Fruit fly (Drosophila melanogaster) whole organism, wandering third instar larva: ENCODE results near the gene CG6441.
A peak's percentile ranks its signal among the peaks of the same experiment; 100 is the strongest.

Experiments
- Abd-B ChIP-seq: fragments of >200 bp; optimal IDR thresholded peaks from 2 replicates; lab custom pipeline; 2017; ENCODE audit warnings: missing biosample characterization, missing genetic modification characterization
- CG9705 ChIP-seq: fragments of 200-800 bp; sonication (Bioruptor generic); optimal IDR thresholded peaks from 2 replicates; lab custom pipeline; 2018; ENCODE audit warnings: missing biosample characterization, mild to moderate bottlenecking, missing genetic modification characterization
- CrebA ChIP-seq: fragments of 200-800 bp; sonication (Bioruptor generic); optimal IDR thresholded peaks from 2 replicates; lab custom pipeline; 2016; ENCODE audit warnings: missing biosample characterization, mild to moderate bottlenecking, missing genetic modification characterization, borderline replicate concordance
- Dfd ChIP-seq: fragments of >200 bp; optimal IDR thresholded peaks from 2 replicates; lab custom pipeline; 2017; ENCODE audit warnings: missing biosample characterization, missing genetic modification characterization
- Dif ChIP-seq: fragments of 200-275, 200-300 bp; sonication (Bioruptor generic); optimal IDR thresholded peaks from 2 replicates; lab custom pipeline; 2018; ENCODE audit warnings: missing biosample characterization, missing genetic modification characterization; ENCODE audit not compliant: partially characterized antibody
- HLH106 ChIP-seq: fragments of 200-800 bp; optimal IDR thresholded peaks from 3 replicates; lab custom pipeline; 2019; ENCODE audit warnings: missing biosample characterization, mild to moderate bottlenecking, missing genetic modification characterization, moderate library complexity
- Hnf4 ChIP-seq: fragments of 200-800 bp; sonication (Bioruptor generic); optimal IDR thresholded peaks from 2 replicates; lab custom pipeline; 2016; ENCODE audit warnings: missing biosample characterization, mild to moderate bottlenecking, missing genetic modification characterization
- Hr78 ChIP-seq: fragments of >200 bp; optimal IDR thresholded peaks from 2 replicates; lab custom pipeline; 2017; ENCODE audit warnings: missing biosample characterization, missing genetic modification characterization
- Jra ChIP-seq: sonication (Bioruptor generic); optimal IDR thresholded peaks from 2 replicates; lab custom pipeline; 2016; ENCODE audit warnings: missing biosample characterization, missing genetic modification characterization
- Mio ChIP-seq: sonication (Bioruptor generic); optimal IDR thresholded peaks from 2 replicates; lab custom pipeline; 2016; ENCODE audit warnings: missing biosample characterization, missing genetic modification characterization
- Myc ChIP-seq: fragments of >200 bp; optimal IDR thresholded peaks from 2 replicates; lab custom pipeline; 2017
- N ChIP-seq: fragments of >200 bp; optimal IDR thresholded peaks from 2 replicates; lab custom pipeline; 2018; ENCODE audit warnings: missing biosample characterization, missing external identifiers, missing genetic modification characterization
- Rel ChIP-seq, 2 experiments: fragments of 200-800 bp; sonication (Bioruptor generic) in 1 of 2; optimal IDR thresholded peaks; 2 replicates in 1 of 2; 3 replicates in 1 of 2; lab custom pipeline; 2016 to 2019; ENCODE audit warnings: mild to moderate bottlenecking in 2 of 2, missing biosample characterization in 2 of 2, missing genetic modification characterization in 2 of 2, moderate library complexity in 1 of 2
- Sp1 ChIP-seq: fragments of 200-800 bp; sonication (Bioruptor generic); optimal IDR thresholded peaks from 3 replicates; lab custom pipeline; 2019; ENCODE audit warnings: missing biosample characterization, mild to moderate bottlenecking, missing genetic modification characterization, moderate library complexity
- Vsx2 ChIP-seq: fragments of 200-300, 225-300 bp; sonication (Bioruptor generic); optimal IDR thresholded peaks from 2 replicates; lab custom pipeline; 2018; ENCODE audit warnings: missing biosample characterization, missing genetic modification characterization; ENCODE audit not compliant: partially characterized antibody
- br ChIP-seq: fragments of 200-800 bp; sonication (Bioruptor generic); optimal IDR thresholded peaks from 2 replicates; lab custom pipeline; 2016; ENCODE audit warnings: missing biosample characterization, missing genetic modification characterization
- brk ChIP-seq: fragments of 200-800 bp; sonication (Bioruptor generic); optimal IDR thresholded peaks from 2 replicates; lab custom pipeline; 2016; ENCODE audit warnings: missing biosample characterization, mild to moderate bottlenecking, missing genetic modification characterization
- dl ChIP-seq, 2 experiments: fragments of 175-275, 200-275 bp in 1 of 2; fragments of 200-275 bp in 1 of 2; sonication (Bioruptor generic); optimal IDR thresholded peaks; lab custom pipeline; 2018; ENCODE audit warnings: mild to moderate bottlenecking in 2 of 2, missing biosample characterization in 2 of 2, missing genetic modification characterization in 2 of 2, moderate library complexity in 2 of 2; ENCODE audit not compliant: partially characterized antibody in 2 of 2, insufficient read depth in 1 of 2
- dsf ChIP-seq: sonication (Bioruptor generic); optimal IDR thresholded peaks from 2 replicates; lab custom pipeline; 2016; ENCODE audit warnings: missing biosample characterization, missing genetic modification characterization, borderline replicate concordance
- ey ChIP-seq: fragments of 200-800 bp; sonication (Bioruptor generic); optimal IDR thresholded peaks from 2 replicates; lab custom pipeline; 2016; ENCODE audit warnings: missing biosample characterization, missing genetic modification characterization
- fru ChIP-seq: fragments of 200-800 bp; sonication (Bioruptor generic); optimal IDR thresholded peaks from 3 replicates; lab custom pipeline; 2016; ENCODE audit warnings: missing biosample characterization, mild to moderate bottlenecking, missing genetic modification characterization
- h ChIP-seq: fragments of 200-800 bp; sonication (Bioruptor generic); optimal IDR thresholded peaks from 3 replicates; lab custom pipeline; 2016; ENCODE audit warnings: missing biosample characterization, mild to moderate bottlenecking, missing genetic modification characterization
- jim ChIP-seq: fragments of 175-275, 200-325 bp; sonication (Bioruptor generic); optimal IDR thresholded peaks from 2 replicates; lab custom pipeline; 2016; ENCODE audit warnings: missing biosample characterization, mild to moderate bottlenecking, missing genetic modification characterization
- lola ChIP-seq: fragments of >200 bp; optimal IDR thresholded peaks from 2 replicates; lab custom pipeline; 2017; ENCODE audit warnings: missing biosample characterization, missing genetic modification characterization
- pan ChIP-seq: fragments of >200 bp; optimal IDR thresholded peaks from 2 replicates; lab custom pipeline; 2017
- psq ChIP-seq: fragments of 200-800 bp; sonication (Bioruptor generic); optimal IDR thresholded peaks from 3 replicates; lab custom pipeline; 2017; ENCODE audit warnings: missing biosample characterization, mild to moderate bottlenecking, missing genetic modification characterization, moderate library complexity
- rgr ChIP-seq: fragments of 200-800 bp; sonication (Bioruptor generic); optimal IDR thresholded peaks from 3 replicates; lab custom pipeline; 2016; ENCODE audit warnings: missing biosample characterization, mild to moderate bottlenecking, missing genetic modification characterization
- sage ChIP-seq: fragments of 200-800 bp; sonication (Bioruptor generic); optimal IDR thresholded peaks from 2 replicates; lab custom pipeline; 2016; ENCODE audit warnings: missing biosample characterization, mild to moderate bottlenecking, missing genetic modification characterization
- sv ChIP-seq: fragments of 200-800 bp; sonication (Bioruptor generic); optimal IDR thresholded peaks from 3 replicates; lab custom pipeline; 2016; ENCODE audit warnings: missing biosample characterization, missing genetic modification characterization
- tai ChIP-seq: sonication (Bioruptor generic); optimal IDR thresholded peaks from 2 replicates; lab custom pipeline; 2016; ENCODE audit warnings: missing biosample characterization, missing genetic modification characterization
- usp ChIP-seq: fragments of >200 bp; optimal IDR thresholded peaks from 2 replicates; lab custom pipeline; 2017; ENCODE audit warnings: missing biosample characterization, missing genetic modification characterization
- woc ChIP-seq: sonication (Bioruptor generic); optimal IDR thresholded peaks from 2 replicates; lab custom pipeline; 2016; ENCODE audit warnings: missing biosample characterization, mild to moderate bottlenecking, missing genetic modification characterization

The CG6441 gene

dm6 chr2L:7427786-7428137 is 46.7 kb upstream of the CG6441 start:
- TF ChIP-seq woc (GFP tag; lab: Kevin White, UChicago), result no peak
- no peak for TF ChIP-seq Dfd
- no peak for TF ChIP-seq br
- no peak for TF ChIP-seq Sp1 (GFP tag; lab: Kevin White, UChicago)
- TF ChIP-seq Mio (GFP tag; lab: Kevin White, UChicago), result no peak
- TF ChIP-seq dsf, result no peak
- TF ChIP-seq ey, result no peak
- TF ChIP-seq sv, result no peak
- TF ChIP-seq rgr, result no peak
- no peak for TF ChIP-seq sage
- no peak for TF ChIP-seq psq (GFP tag; lab: Kevin White, UChicago)
- TF ChIP-seq Vsx2 (GFP tag; lab: Kevin White, UChicago), result no peak
- TF ChIP-seq CrebA (GFP tag; lab: Kevin White, UChicago), result no peak
- TF ChIP-seq Myc (lab: Kevin White, UChicago), result no peak
- no peak for TF ChIP-seq Abd-B (GFP tag; lab: Kevin White, UChicago)
- no peak for TF ChIP-seq dl (GFP tag; optimal IDR thresholded peaks at IDR 0.05; lab: Kevin White, UChicago; ENCODE audit: insufficient read depth in 1 of 2, partially characterized antibody in 2 of 2)
- no peak for TF ChIP-seq brk (GFP tag; lab: Kevin White, UChicago)
- TF ChIP-seq Rel (GFP tag; optimal IDR thresholded peaks at IDR 0.05; lab: Kevin White, UChicago), result no peak
- TF ChIP-seq Rel (tag; optimal IDR thresholded peaks at IDR 0.05; lab: Kevin White, UChicago), result no peak
- no peak for TF ChIP-seq fru (GFP tag; lab: Kevin White, UChicago)
- TF ChIP-seq tai (GFP tag; lab: Kevin White, UChicago), result no peak

dm6 chr2L:7430313-7430712 is 44.2 kb upstream of the CG6441 start:
- no peak for TF ChIP-seq sage
- no peak for TF ChIP-seq psq (GFP tag; lab: Kevin White, UChicago)
- TF ChIP-seq jim (GFP tag; lab: Kevin White, UChicago), result no peak
- no peak for TF ChIP-seq HLH106
- TF ChIP-seq br, result no peak
- no peak for TF ChIP-seq brk (GFP tag; lab: Kevin White, UChicago)
- TF ChIP-seq Hnf4 (GFP tag; lab: Kevin White, UChicago), result no peak
- no peak for TF ChIP-seq lola
- TF ChIP-seq Myc (lab: Kevin White, UChicago), result no peak
- no peak for TF ChIP-seq Dif (GFP tag; lab: Kevin White, UChicago)
- no peak for TF ChIP-seq fru (GFP tag; lab: Kevin White, UChicago)
- TF ChIP-seq usp (GFP tag; lab: Kevin White, UChicago), result no peak
- TF ChIP-seq pan, result no peak
- TF ChIP-seq CG9705, result no peak
- TF ChIP-seq Mio (GFP tag; lab: Kevin White, UChicago), result no peak
- TF ChIP-seq, all 38 proteins: peak for 0

DNA sequence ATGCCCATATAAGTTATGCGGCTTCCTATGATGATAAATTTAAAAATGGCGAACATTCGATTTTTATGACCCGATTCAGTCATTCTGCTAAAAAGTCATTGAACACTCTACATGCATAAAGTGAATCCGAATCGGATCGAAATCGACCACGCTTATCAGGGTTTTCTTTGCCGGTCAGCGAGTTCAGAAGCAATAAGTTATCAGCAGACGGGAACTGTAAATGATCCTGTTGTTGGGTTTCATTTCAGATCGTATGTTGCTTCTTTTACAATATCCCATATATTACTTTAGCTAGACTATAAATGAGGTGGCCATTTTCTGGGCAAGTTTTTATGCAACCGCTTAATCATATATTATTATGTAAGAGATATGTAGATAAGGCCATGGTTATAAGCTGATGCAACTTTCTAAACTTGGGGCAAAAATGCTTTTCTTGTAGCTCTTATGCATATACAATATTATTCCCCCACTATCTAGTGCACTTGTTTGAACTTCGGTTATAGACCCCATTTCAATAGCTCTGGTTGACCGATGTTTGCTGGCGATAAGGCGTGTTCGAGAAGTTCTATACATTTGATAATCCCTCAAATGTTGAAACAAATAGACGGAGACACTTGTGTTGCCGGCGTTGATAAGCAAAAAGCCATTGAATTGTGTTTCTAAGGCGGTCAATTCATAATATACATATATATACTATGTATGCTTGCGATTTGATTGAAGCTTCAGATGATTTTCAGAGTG is 42.5 kb upstream of the CG6441 start:
- no peak for TF ChIP-seq fru (GFP tag; lab: Kevin White, UChicago)
- TF ChIP-seq Hnf4 (GFP tag; lab: Kevin White, UChicago), result no peak
- TF ChIP-seq dl (GFP tag; optimal IDR thresholded peaks at IDR 0.05; lab: Kevin White, UChicago; ENCODE audit: insufficient read depth in 1 of 2, partially characterized antibody in 2 of 2), result no peak
- TF ChIP-seq usp (GFP tag; lab: Kevin White, UChicago), result no peak
- no peak for TF ChIP-seq Hr78 (GFP tag; lab: Kevin White, UChicago)
- no peak for TF ChIP-seq Jra

DNA sequence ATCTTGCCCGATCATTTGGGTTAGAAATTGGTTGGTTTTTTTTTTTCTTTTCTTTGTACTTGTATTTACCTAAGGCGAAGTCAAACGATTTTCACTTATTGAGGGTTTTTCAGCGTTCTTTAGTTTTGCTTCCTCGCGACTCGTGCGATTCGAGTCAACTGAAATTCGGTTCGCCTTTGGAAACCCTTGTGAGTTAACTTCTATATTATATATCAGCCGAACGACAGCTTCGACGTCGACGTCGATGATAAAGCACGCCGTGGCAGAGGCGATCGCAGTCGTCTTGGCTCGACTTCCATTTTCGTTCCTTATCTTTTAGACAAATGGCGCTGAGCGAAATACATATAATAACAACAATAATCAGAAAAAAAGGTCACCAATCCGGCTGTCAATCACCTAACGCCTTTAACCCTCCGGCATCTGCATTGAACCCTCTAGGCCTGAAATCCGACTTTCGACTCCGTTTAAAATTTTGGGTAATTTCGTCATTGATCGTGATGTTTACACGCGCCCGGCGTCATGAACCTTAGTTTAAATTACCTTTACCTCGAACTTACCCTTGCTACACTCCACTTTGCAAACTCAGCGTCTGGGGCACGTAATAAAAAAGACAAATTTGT is 41.1 kb upstream of the CG6441 start, which contains the start of gene CG5958:
Gene CG5958 (minus strand): TSS at position 180 of the 620 bp plus-strand sequence.
- TF ChIP-seq Dif (GFP tag; lab: Kevin White, UChicago) (no peak), Rel (GFP tag; optimal IDR thresholded peaks at IDR 0.05; lab: Kevin White, UChicago) (no peak), Rel (tag; optimal IDR thresholded peaks at IDR 0.05; lab: Kevin White, UChicago) (peak; percentile 44), jim (GFP tag; lab: Kevin White, UChicago) (no peak), Hnf4 (GFP tag; lab: Kevin White, UChicago) (peak; percentile 52), br (peak; percentile 8), dsf (no peak), dl (GFP tag; optimal IDR thresholded peaks at IDR 0.05; lab: Kevin White, UChicago; ENCODE audit: insufficient read depth in 1 of 2, partially characterized antibody in 2 of 2) (no peak), sage (peak; percentile 13), HLH106 (no peak), Dfd (no peak), tai (GFP tag; lab: Kevin White, UChicago) (no peak), h (GFP tag; lab: Kevin White, UChicago) (peak; percentile 19), N (GFP tag; lab: Kevin White, UChicago) (no peak), CrebA (GFP tag; lab: Kevin White, UChicago) (peak; percentile 46)
